Worm (Caenorhabditis elegans) whole organism, young adult: ENCODE measurements around the gene ZK643.5.

Experiments
- B0019.2 ChIP-seq: fragments of 200-800 bp; sonication (Bioruptor generic); conservative IDR thresholded peaks from 2 replicates; pipeline ENCODE4 v1.3.6; 2022; ENCODE audit warnings: missing genetic modification reagents, missing genetic modification characterization, missing compliant biosample characterization
- F33H1.4 ChIP-seq: fragments of 200-800 bp; sonication (Bioruptor generic); IDR thresholded peaks from 2 replicates; pipeline ENCODE4 v1.3.6; 2022; ENCODE audit warnings: missing genetic modification reagents, missing genetic modification characterization, missing compliant biosample characterization
- F52B5.7 ChIP-seq: sonication (generic microtip); optimal IDR thresholded peaks from 2 replicates; lab custom pipeline; 2016; ENCODE audit warnings: mild to moderate bottlenecking, missing genetic modification characterization, missing compliant biosample characterization
- T26A5.8 ChIP-seq: sonication (generic microtip); optimal IDR thresholded peaks from 2 replicates; lab custom pipeline; 2016; ENCODE audit warnings: missing genetic modification characterization, missing compliant biosample characterization
- Y79H2A.3 ChIP-seq: fragments of 200-800 bp; sonication (Bioruptor generic); conservative IDR thresholded peaks from 2 replicates; pipeline ENCODE4 v1.3.6; 2022; ENCODE audit warnings: missing genetic modification reagents, missing genetic modification characterization, missing compliant biosample characterization
- ama-1 ChIP-seq, 3 experiments: fragments of 150-350 bp in 1 of 3; sonication (generic microtip) in 2 of 3; optimal IDR thresholded peaks; 2 replicates each; lab custom pipeline; 2014 to 2018; ENCODE audit warnings: missing biosample characterization in 2 of 3, missing genetic modification characterization in 2 of 3, missing genetic modification reagents in 2 of 3
- aptf-2 ChIP-seq: fragments of 200-800 bp; sonication (Bioruptor generic); conservative IDR thresholded peaks from 2 replicates; pipeline ENCODE4 v1.3.6; 2022; ENCODE audit warnings: missing genetic modification reagents, missing genetic modification characterization, missing compliant biosample characterization
- atf-7 ChIP-seq: sonication (generic microtip); optimal IDR thresholded peaks from 2 replicates; lab custom pipeline; 2017; ENCODE audit warnings: mild to moderate bottlenecking, missing genetic modification characterization, missing compliant biosample characterization
- bed-1 ChIP-seq: fragments of 200-800 bp; sonication (Bioruptor generic); IDR thresholded peaks from 2 replicates; pipeline ENCODE4 v1.3.6; 2022; ENCODE audit warnings: missing genetic modification reagents, missing genetic modification characterization, missing compliant biosample characterization
- ccch-3 ChIP-seq: fragments of 200-800 bp; sonication (Bioruptor generic); optimal IDR thresholded peaks from 2 replicates; lab custom pipeline; 2018; ENCODE audit warnings: mild to moderate bottlenecking, missing genetic modification characterization, missing compliant biosample characterization
- ceh-79 ChIP-seq: sonication (generic microtip); optimal IDR thresholded peaks from 2 replicates; lab custom pipeline; 2017; ENCODE audit warnings: mild to moderate bottlenecking, missing genetic modification characterization, missing compliant biosample characterization
- egl-18 ChIP-seq: fragments of 200-800 bp; sonication (Bioruptor generic); IDR thresholded peaks from 2 replicates; pipeline ENCODE4 v1.3.6; 2022; ENCODE audit warnings: missing genetic modification reagents, missing genetic modification characterization, missing compliant biosample characterization
- egrh-3 ChIP-seq: fragments of 200-800 bp; sonication (Bioruptor generic); IDR thresholded peaks from 2 replicates; pipeline ENCODE4 v1.3.6; 2022; ENCODE audit warnings: missing genetic modification reagents, missing genetic modification characterization, missing compliant biosample characterization
- hmg-1.2 ChIP-seq: fragments of 200-800 bp; sonication (Bioruptor generic); IDR thresholded peaks from 2 replicates; pipeline ENCODE4 v1.3.6; 2022; ENCODE audit warnings: missing genetic modification reagents, missing genetic modification characterization, missing compliant biosample characterization
- let-526 ChIP-seq: fragments of 200-800 bp; sonication (Bioruptor generic); IDR thresholded peaks from 2 replicates; pipeline ENCODE4 v1.3.6; 2022; ENCODE audit warnings: missing genetic modification reagents, missing genetic modification characterization, missing compliant biosample characterization
- madf-3 ChIP-seq: fragments of 200-800 bp; sonication (Bioruptor generic); IDR thresholded peaks from 2 replicates; pipeline ENCODE4 v1.3.6; 2022; ENCODE audit warnings: missing genetic modification reagents, missing genetic modification characterization, missing compliant biosample characterization
- mcd-1 ChIP-seq: fragments of 200-800 bp; sonication (Bioruptor generic); IDR thresholded peaks from 2 replicates; pipeline ENCODE4 v1.3.6; 2022; ENCODE audit warnings: missing genetic modification reagents, missing genetic modification characterization, missing compliant biosample characterization
- nfyb-1 ChIP-seq: fragments of 200-800 bp; sonication (Bioruptor generic); IDR thresholded peaks from 2 replicates; pipeline ENCODE4 v1.3.6; 2022; ENCODE audit warnings: missing genetic modification reagents, missing genetic modification characterization, missing compliant biosample characterization
- nhr-179 ChIP-seq: sonication (generic microtip); optimal IDR thresholded peaks from 2 replicates; lab custom pipeline; 2016; ENCODE audit warnings: mild to moderate bottlenecking, missing genetic modification characterization, missing compliant biosample characterization
- nhr-27 ChIP-seq: fragments of 200-800 bp; sonication (Bioruptor generic); optimal IDR thresholded peaks from 2 replicates; lab custom pipeline; 2018; ENCODE audit warnings: mild to moderate bottlenecking, missing genetic modification characterization, moderate library complexity, missing compliant biosample characterization
- pbrm-1 ChIP-seq: fragments of 200-800 bp; sonication (Bioruptor generic); IDR thresholded peaks from 2 replicates; pipeline ENCODE4 v1.3.6; 2022; ENCODE audit warnings: missing genetic modification reagents, missing genetic modification characterization, missing compliant biosample characterization
- rcor-1 ChIP-seq: fragments of 200-800 bp; sonication (Bioruptor generic); IDR thresholded peaks from 2 replicates; pipeline ENCODE4 v1.3.6; 2022; ENCODE audit warnings: missing genetic modification reagents, missing genetic modification characterization, missing compliant biosample characterization
- rpc-1 ChIP-seq, 2 experiments: fragments of 150-350 bp in 1 of 2; sonication (generic microtip) in 1 of 2; optimal IDR thresholded peaks; 2 replicates each; lab custom pipeline; 2014 to 2018; ENCODE audit warnings: missing biosample characterization in 1 of 2, missing genetic modification characterization in 1 of 2, missing genetic modification reagents in 1 of 2, missing genotype in 1 of 2
- snpc-1.3 ChIP-seq: sonication (generic microtip); optimal IDR thresholded peaks from 2 replicates; lab custom pipeline; 2017; ENCODE audit warnings: missing genetic modification characterization, mild to moderate bottlenecking, missing compliant biosample characterization, antibody characterized with exemption, moderate library complexity, missing genotype, missing genetic modification reagents; ENCODE audit not compliant: insufficient read depth
- somi-1 ChIP-seq: fragments of 200-800 bp; sonication (Bioruptor generic); optimal IDR thresholded peaks from 2 replicates; lab custom pipeline; 2018; ENCODE audit warnings: mild to moderate bottlenecking, missing genetic modification characterization, missing compliant biosample characterization
- sptf-2 ChIP-seq: fragments of 200-800 bp; sonication (Bioruptor generic); optimal IDR thresholded peaks from 2 replicates; lab custom pipeline; 2018; ENCODE audit warnings: mild to moderate bottlenecking, missing genetic modification characterization, missing compliant biosample characterization
- tbp1 ChIP-seq: fragments of 200-800 bp; sonication (Bioruptor generic); optimal IDR thresholded peaks from 2 replicates; lab custom pipeline; 2018; ENCODE audit warnings: mild to moderate bottlenecking, missing genetic modification characterization, missing compliant biosample characterization
- zfh-2 ChIP-seq: fragments of 200-800 bp; sonication (Bioruptor generic); conservative IDR thresholded peaks from 2 replicates; pipeline ENCODE4 v1.3.6; 2022; ENCODE audit warnings: missing genetic modification reagents, missing genetic modification characterization, missing compliant biosample characterization
- zim-3 ChIP-seq: sonication (generic microtip); optimal IDR thresholded peaks from 2 replicates; lab custom pipeline; 2017; ENCODE audit warnings: mild to moderate bottlenecking, missing genetic modification characterization, moderate library complexity, missing compliant biosample characterization
- ztf-25 ChIP-seq: fragments of 200-800 bp; sonication (Bioruptor generic); IDR thresholded peaks from 2 replicates; pipeline ENCODE4 v1.3.6; 2022; ENCODE audit warnings: missing genetic modification reagents, missing genetic modification characterization, missing compliant biosample characterization
- ztf-26 ChIP-seq: sonication (generic microtip); optimal IDR thresholded peaks from 2 replicates; lab custom pipeline; 2017; ENCODE audit warnings: missing genetic modification characterization, missing compliant biosample characterization
- ztf-3 ChIP-seq: fragments of 200-800 bp; sonication (Bioruptor generic); optimal IDR thresholded peaks from 2 replicates; lab custom pipeline; 2018; ENCODE audit warnings: mild to moderate bottlenecking, missing genetic modification characterization, missing compliant biosample characterization

ZK643.5 gene

ce11 chrIII:8962475-8962874 lies 6.5 kb upstream of the ZK643.5 start:
- TF ChIP-seq zfh-2 (GFP tag; lab: Robert Waterston, UW): peak; percentile 93
- 0 out of 2 replicates have a peak, but pooled peaks have one; percentile 20 for TF ChIP-seq pbrm-1 (GFP tag; lab: Robert Waterston, UW)
- peak; percentile 99 for TF ChIP-seq egrh-3 (GFP tag; lab: Robert Waterston, UW)
- no peak for TF ChIP-seq aptf-2 (GFP tag; lab: Robert Waterston, UW)
- TF ChIP-seq nfyb-1 (GFP tag; lab: Robert Waterston, UW): 0 out of 2 replicates have a peak, but pooled peaks have one; percentile 54
- TF ChIP-seq mcd-1 (GFP tag; lab: Robert Waterston, UW): peak; percentile 60; the same call in 1 of the 2 replicates
- no peak for TF ChIP-seq sptf-2 (GFP tag; lab: Kevin White, UChicago)
- TF ChIP-seq bed-1 (GFP tag; lab: Robert Waterston, UW): no peak

DNA sequence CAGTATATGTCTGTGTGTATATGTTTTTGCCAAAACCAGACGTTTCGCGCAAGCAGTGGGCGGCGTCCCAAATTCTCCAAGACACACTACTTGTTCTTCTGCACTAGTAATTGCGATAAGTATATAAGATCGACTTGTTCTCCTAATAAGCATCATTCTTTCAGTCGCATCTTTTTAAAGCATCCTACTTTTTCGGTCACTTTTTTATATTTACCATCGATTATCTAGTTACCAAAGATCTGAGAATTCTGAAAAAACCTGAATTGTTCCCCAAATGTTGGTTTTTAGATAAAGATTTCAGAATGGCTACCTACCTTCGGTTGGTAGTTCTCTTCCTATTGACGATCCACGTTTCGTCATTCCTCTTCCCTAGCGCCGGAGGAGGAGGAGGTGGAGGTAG lies 6.0 kb upstream of the ZK643.5 start, which contains the start of gene grl-25:
grl-25 (plus strand) TSS at position 301 of the 400 bp plus-strand sequence.
- TF ChIP-seq egrh-3 (GFP tag; lab: Robert Waterston, UW) (no peak), madf-3 (GFP tag; lab: Robert Waterston, UW) (no peak), ztf-26 (tag; lab: Kevin White, UChicago) (no peak), egl-18 (no peak), F52B5.7 (tag; lab: Kevin White, UChicago) (no peak), Y79H2A.3 (GFP tag; lab: Robert Waterston, UW) (no peak), F33H1.4 (GFP tag; lab: Robert Waterston, UW) (no peak), rpc-1 (optimal IDR thresholded peaks at IDR 0.05; lab: Kevin White, UChicago) (no peak), rpc-1 (tag; optimal IDR thresholded peaks at IDR 0.05; lab: Kevin White, UChicago) (no peak)

ce11 chrIII:8960664-8961063 lies 4.7 kb upstream of the ZK643.5 start, which contains the start of gene ZK643.6:
Gene ZK643.6, minus strand, starts transcription at chrIII:8960764.
- TF ChIP-seq T26A5.8 (no peak), nhr-27 (tag; lab: Kevin White, UChicago) (no peak), B0019.2 (GFP tag; lab: Robert Waterston, UW) (no peak), let-526 (GFP tag; lab: Robert Waterston, UW) (no peak), ztf-3 (GFP tag; lab: Kevin White, UChicago) (no peak)

DNA sequence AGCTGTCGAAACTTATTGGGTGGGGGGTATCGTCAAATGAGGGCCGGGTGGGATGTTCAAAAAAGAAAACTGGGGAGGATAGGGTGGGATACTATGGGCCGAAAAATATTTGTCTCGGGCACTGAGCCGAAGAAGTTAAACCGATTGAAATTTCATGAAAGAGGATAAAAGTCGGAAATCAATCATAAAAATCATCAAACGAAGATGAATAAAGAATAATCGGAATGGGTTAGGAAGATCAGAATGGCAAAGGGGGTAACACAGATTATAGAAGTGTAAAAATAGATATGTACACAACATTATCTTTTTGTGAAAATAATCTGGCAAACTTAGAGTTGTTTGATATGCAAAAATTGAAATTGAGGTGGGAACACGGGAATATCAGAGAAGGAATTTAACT lies 460 bp downstream of the ZK643.5 start:
- no peak for TF ChIP-seq zim-3
- no peak for TF ChIP-seq ceh-79 (tag; lab: Kevin White, UChicago)
- no peak for TF ChIP-seq tbp1
- TF ChIP-seq rcor-1: no peak
- TF ChIP-seq nfyb-1 (GFP tag; lab: Robert Waterston, UW): 0 out of 2 replicates have a peak, but pooled peaks have one; percentile 16

- no peak for TF ChIP-seq snpc-1.3
- no peak for TF ChIP-seq ztf-25 (GFP tag; lab: Robert Waterston, UW)
- TF ChIP-seq ama-1 (optimal IDR thresholded peaks at IDR 0.05; lab: Kevin White, UChicago): no peak
- TF ChIP-seq ama-1 (GFP tag; optimal IDR thresholded peaks at IDR 0.05; lab: Kevin White, UChicago): no peak
- no peak for TF ChIP-seq ccch-3 (GFP tag; lab: Kevin White, UChicago)
- TF ChIP-seq atf-7 (tag; lab: Kevin White, UChicago): no peak
These were observed 6.8 kb downstream of the ZK643.5 start for ce11 chrIII:8949147-8949546.

ce11 chrIII:8946285-8946684 lies 9.7 kb downstream of the ZK643.5 start:
- TF ChIP-seq nhr-179 (tag; lab: Kevin White, UChicago): no peak
- 0 out of 2 replicates have a peak, but pooled peaks have one; percentile 23 for TF ChIP-seq hmg-1.2 (GFP tag; lab: Robert Waterston, UW)
- no peak for TF ChIP-seq sptf-2 (GFP tag; lab: Kevin White, UChicago)
- TF ChIP-seq let-526 (GFP tag; lab: Robert Waterston, UW): no peak
- no peak for TF ChIP-seq somi-1 (GFP tag; lab: Kevin White, UChicago)
